In the genomic region with DNA sequence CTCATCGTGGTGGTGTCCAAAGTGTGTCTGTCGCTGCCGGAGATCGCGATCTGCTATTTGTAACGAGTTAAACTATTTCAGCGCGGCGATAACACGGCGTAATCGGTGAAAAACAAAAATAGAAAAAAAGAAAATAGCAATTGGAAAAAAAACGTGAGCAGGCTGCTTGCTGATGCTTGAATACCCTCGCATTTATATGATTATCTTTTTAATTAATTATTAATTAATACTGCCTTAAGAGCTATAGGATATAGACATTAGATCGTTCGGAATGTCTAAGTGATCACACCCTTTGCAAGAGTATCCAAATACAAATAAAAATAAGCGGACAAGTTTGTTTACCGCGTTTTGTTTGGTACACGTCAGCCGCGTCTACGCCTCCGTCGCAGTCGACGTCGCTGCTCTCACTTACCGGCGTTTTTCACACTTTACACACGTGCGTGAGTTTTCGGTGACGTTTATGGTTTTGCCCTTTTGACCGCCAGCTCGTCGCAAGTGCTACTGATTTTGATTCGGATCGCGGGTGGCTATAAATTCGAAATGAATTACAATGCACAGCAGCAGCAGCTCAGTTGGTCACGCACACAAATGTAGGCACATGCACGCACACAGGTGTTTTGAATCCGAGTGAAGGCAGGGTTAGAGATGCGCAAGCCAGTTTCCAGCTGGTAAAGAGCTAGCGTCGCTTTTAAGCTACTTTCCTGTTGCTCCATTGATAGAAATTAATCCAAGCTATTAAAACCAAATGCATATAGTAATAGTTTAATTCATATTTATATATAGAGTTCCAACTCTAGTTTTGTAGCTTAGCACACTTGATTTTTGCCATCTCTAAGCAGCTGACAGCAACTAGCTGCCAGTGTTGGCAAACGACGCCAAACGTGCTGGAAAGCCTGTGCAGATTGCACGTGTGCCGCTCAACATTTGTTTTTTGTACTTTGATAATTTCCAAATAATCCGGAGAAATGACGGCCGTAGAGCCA, we compare ENCODE assay signal across 5 fruit fly cellular contexts.
A peak's percentile ranks its signal among the peaks of the same experiment; 100 is the strongest.
TF ChIP-seq lines count a peak whose summit lies in the region.

A gene (minus strand): TSS at position 861 of the 983 bp plus-strand sequence.
A gene (plus strand): TSS at position 873 of the 983 bp plus-strand sequence.

TF ChIP-seq in whole organism, adult, 20 proteins besides CTCF, POLR2A, EP300 and RAD21 (continued from another document):
- TF ChIP-seq Mnt (GFP tag; optimal IDR thresholded peaks at IDR 0.05; lab: Kevin White, UChicago): peak; percentile 99
- peak; percentile 31 for TF ChIP-seq cic (GFP tag; optimal IDR thresholded peaks at IDR 0.05; lab: Kevin White, UChicago)
- TF ChIP-seq tj (GFP tag; optimal IDR thresholded peaks at IDR 0.05; lab: Kevin White, UChicago): peak; percentile 78
- TF ChIP-seq CG5204 (GFP tag; optimal IDR thresholded peaks at IDR 0.05; lab: Kevin White, UChicago): peak; percentile 85
- TF ChIP-seq Clk (GFP tag; optimal IDR thresholded peaks at IDR 0.05; lab: Kevin White, UChicago): peak; percentile 75

TF ChIP-seq in whole organism, embryonic, 481 proteins besides CTCF, POLR2A, EP300 and RAD21 (continued from another document and continues in another):
- TF ChIP-seq disco-r (GFP tag; optimal IDR thresholded peaks at IDR 0.05; lab: Kevin White, UChicago): peak; percentile 58
- peak; percentile 83 for TF ChIP-seq ewg (GFP tag; optimal IDR thresholded peaks at IDR 0.05; lab: Kevin White, UChicago)
- peak; percentile 90 for TF ChIP-seq Fer1 (GFP tag; optimal IDR thresholded peaks at IDR 0.05; lab: Kevin White, UChicago)
- TF ChIP-seq CG10366 (GFP tag; IDR thresholded peaks at IDR 0.05; lab: Robert Waterston, UW): peak; percentile 94
- peak; percentile 57 for TF ChIP-seq nerfin-2 (GFP tag; IDR thresholded peaks at IDR 0.05; lab: Robert Waterston, UW; ENCODE audit: partially characterized antibody)
- TF ChIP-seq row (GFP tag; IDR thresholded peaks at IDR 0.05; lab: Robert Waterston, UW): peak; percentile 97
- peak; percentile 83 for TF ChIP-seq CG3065 (GFP tag; optimal IDR thresholded peaks at IDR 0.05; lab: Kevin White, UChicago)
- peak; percentile 79 for TF ChIP-seq fd3F (GFP tag; optimal IDR thresholded peaks at IDR 0.05; lab: Kevin White, UChicago)
- peak; percentile 84 for TF ChIP-seq CG15269 (tag; optimal IDR thresholded peaks at IDR 0.05; lab: Kevin White, UChicago)
- peak; percentile 47 for TF ChIP-seq CG10431 (GFP tag; optimal IDR thresholded peaks at IDR 0.05; lab: Kevin White, UChicago)
- peak; percentile 89 for TF ChIP-seq Dip3 (GFP tag; optimal IDR thresholded peaks at IDR 0.05; lab: Kevin White, UChicago)
- TF ChIP-seq Spps (tag; optimal IDR thresholded peaks at IDR 0.05; lab: Kevin White, UChicago): peak; percentile 71
- peak; percentile 63 for TF ChIP-seq CG11398 (GFP tag; optimal IDR thresholded peaks at IDR 0.05; lab: Kevin White, UChicago)
- peak; percentile 90 for TF ChIP-seq CG5245 (GFP tag; optimal IDR thresholded peaks at IDR 0.05; lab: Kevin White, UChicago)
- TF ChIP-seq Sin3A (optimal IDR thresholded peaks at IDR 0.05; lab: Kevin White, UChicago): peak; percentile 84
- TF ChIP-seq pfk (GFP tag; optimal IDR thresholded peaks at IDR 0.05; lab: Kevin White, UChicago): peak; percentile 36
- peak; percentile 64 for TF ChIP-seq BtbVII (GFP tag; optimal IDR thresholded peaks at IDR 0.05; lab: Kevin White, UChicago)
- no peak for TF ChIP-seq fru (optimal IDR thresholded peaks at IDR 0.05; lab: Kevin White, UChicago)
- TF ChIP-seq gsb (GFP tag; IDR thresholded peaks at IDR 0.05; lab: Robert Waterston, UW): peak; percentile 86
- peak; percentile 88 for TF ChIP-seq YL-1 (GFP tag; optimal IDR thresholded peaks at IDR 0.05; lab: Kevin White, UChicago)
- peak; percentile 87 for TF ChIP-seq Sry-δ (GFP tag; optimal IDR thresholded peaks at IDR 0.05; lab: Kevin White, UChicago)
- TF ChIP-seq CG12769 (tag; optimal IDR thresholded peaks at IDR 0.05; lab: Kevin White, UChicago): peak; percentile 84
- peak; percentile 83 for TF ChIP-seq CG12104 (GFP tag; optimal IDR thresholded peaks at IDR 0.05; lab: Kevin White, UChicago)
- peak; percentile 89 for TF ChIP-seq unpg (GFP tag; optimal IDR thresholded peaks at IDR 0.05; lab: Kevin White, UChicago)
- TF ChIP-seq CHES-1-like (GFP tag; optimal IDR thresholded peaks at IDR 0.05; lab: Kevin White, UChicago): peak; percentile 72
- TF ChIP-seq CG30403 (GFP tag; optimal IDR thresholded peaks at IDR 0.05; lab: Kevin White, UChicago): peak; percentile 95
- TF ChIP-seq grau (tag; optimal IDR thresholded peaks at IDR 0.05; lab: Kevin White, UChicago): peak; percentile 89
- TF ChIP-seq stc (GFP tag; IDR thresholded peaks at IDR 0.05; lab: Robert Waterston, UW): peak; percentile 81

TF ChIP-seq in whole organism, prepupa, 60 proteins besides CTCF, POLR2A, EP300 and RAD21 (continued from another document and continues in another):
- peak; percentile 84 for TF ChIP-seq Sox15 (GFP tag; optimal IDR thresholded peaks at IDR 0.05; lab: Kevin White, UChicago)
- TF ChIP-seq CG4318 (GFP tag; optimal IDR thresholded peaks at IDR 0.05; lab: Kevin White, UChicago): peak; percentile 81
- TF ChIP-seq CG3032 (tag; optimal IDR thresholded peaks at IDR 0.05; lab: Kevin White, UChicago): peak; percentile 87
- TF ChIP-seq CG16779 (tag; optimal IDR thresholded peaks at IDR 0.05; lab: Kevin White, UChicago): no peak
- TF ChIP-seq pdm3 (GFP tag; optimal IDR thresholded peaks at IDR 0.05; lab: Kevin White, UChicago): peak; percentile 90
- no peak for TF ChIP-seq vri (GFP tag; optimal IDR thresholded peaks at IDR 0.05; lab: Kevin White, UChicago)
- TF ChIP-seq CG6854 (GFP tag; optimal IDR thresholded peaks at IDR 0.05; lab: Kevin White, UChicago): no peak
- peak; percentile 92 for TF ChIP-seq CG10631 (GFP tag; optimal IDR thresholded peaks at IDR 0.05; lab: Kevin White, UChicago)
- TF ChIP-seq CG11902 (GFP tag; optimal IDR thresholded peaks at IDR 0.05; lab: Kevin White, UChicago): peak; percentile 82
- TF ChIP-seq CG8119 (GFP tag; IDR thresholded peaks at IDR 0.05; lab: Robert Waterston, UW): peak; percentile 75
- TF ChIP-seq dsx (GFP tag; optimal IDR thresholded peaks at IDR 0.05; lab: Kevin White, UChicago; ENCODE audit: poor library complexity, severe bottlenecking): no peak
- peak; percentile 84 for TF ChIP-seq Eip75B (GFP tag; optimal IDR thresholded peaks at IDR 0.05; lab: Kevin White, UChicago)
- TF ChIP-seq spab (GFP tag; optimal IDR thresholded peaks at IDR 0.05; lab: Kevin White, UChicago): peak; percentile 60
- TF ChIP-seq CG34406 (GFP tag; optimal IDR thresholded peaks at IDR 0.05; lab: Kevin White, UChicago): peak; percentile 83
- peak; percentile 91 for TF ChIP-seq CG3919 (GFP tag; optimal IDR thresholded peaks at IDR 0.05; lab: Kevin White, UChicago)
- TF ChIP-seq fd59A (GFP tag; optimal IDR thresholded peaks at IDR 0.05; lab: Kevin White, UChicago): peak; percentile 80
- peak; percentile 78 for TF ChIP-seq Eip78C (GFP tag; lab: Kevin White, UChicago)
- TF ChIP-seq CG6792 (GFP tag; optimal IDR thresholded peaks at IDR 0.05; lab: Kevin White, UChicago): peak; percentile 88
- TF ChIP-seq CG6163 (GFP tag; IDR thresholded peaks at IDR 0.05; lab: Robert Waterston, UW): peak; percentile 94
- TF ChIP-seq CG1621 (tag; optimal IDR thresholded peaks at IDR 0.05; lab: Kevin White, UChicago): peak; percentile 74
- peak; percentile 90 for TF ChIP-seq Hr39 (GFP tag; optimal IDR thresholded peaks at IDR 0.05; lab: Kevin White, UChicago)
- TF ChIP-seq acj6 (GFP tag; optimal IDR thresholded peaks at IDR 0.05; lab: Kevin White, UChicago): peak; percentile 92
- peak; percentile 40 to 41 for TF ChIP-seq ss (GFP tag; optimal IDR thresholded peaks at IDR 0.05; lab: Kevin White, UChicago)
- TF ChIP-seq salr (GFP tag; optimal IDR thresholded peaks at IDR 0.05; lab: Kevin White, UChicago): peak; percentile 67 to 77
- TF ChIP-seq CG11762 (GFP tag; optimal IDR thresholded peaks at IDR 0.05; lab: Kevin White, UChicago; ENCODE audit: insufficient read depth): peak; percentile 82
- TF ChIP-seq Hr4 (GFP tag; optimal IDR thresholded peaks at IDR 0.05; lab: Kevin White, UChicago): peak; percentile 86
- peak; percentile 63 for TF ChIP-seq Blimp-1 (GFP tag; optimal IDR thresholded peaks at IDR 0.05; lab: Kevin White, UChicago)
- TF ChIP-seq Lpt (GFP tag; optimal IDR thresholded peaks at IDR 0.05; lab: Kevin White, UChicago): peak; percentile 78
- TF ChIP-seq fkh (GFP tag; optimal IDR thresholded peaks at IDR 0.05; lab: Kevin White, UChicago): peak; percentile 92

TF ChIP-seq in whole organism, pupa, 21 proteins besides CTCF, POLR2A, EP300 and RAD21 (continued from another document):
- TF ChIP-seq CG15710 (tag; optimal IDR thresholded peaks at IDR 0.05; lab: Kevin White, UChicago) (peak; percentile 85), CG34367 (tag; optimal IDR thresholded peaks at IDR 0.05; lab: Kevin White, UChicago) (peak; percentile 73), CG13204 (GFP tag; optimal IDR thresholded peaks at IDR 0.05; lab: Kevin White, UChicago) (no peak)
TF ChIP-seq in whole organism, pupa: peak in this region for 18.

TF ChIP-seq in whole organism, wandering third instar larva, 38 proteins besides CTCF, POLR2A, EP300 and RAD21 (continued from another document):
- TF ChIP-seq Hnf4 (GFP tag; optimal IDR thresholded peaks at IDR 0.05; lab: Kevin White, UChicago): peak; percentile 92
- TF ChIP-seq HLH106 (tag; optimal IDR thresholded peaks at IDR 0.05; lab: Kevin White, UChicago): peak; percentile 93
- TF ChIP-seq foxo (GFP tag; optimal IDR thresholded peaks at IDR 0.05; lab: Kevin White, UChicago): peak in 1 of 2 experiments; percentile 96
- no peak for TF ChIP-seq Abd-B (GFP tag; optimal IDR thresholded peaks at IDR 0.05; lab: Kevin White, UChicago)
- TF ChIP-seq tai (GFP tag; optimal IDR thresholded peaks at IDR 0.05; lab: Kevin White, UChicago): no peak
- TF ChIP-seq CG32264 (GFP tag; optimal IDR thresholded peaks at IDR 0.05; lab: Kevin White, UChicago): peak; percentile 42
- peak; percentile 94 for TF ChIP-seq fru (GFP tag; optimal IDR thresholded peaks at IDR 0.05; lab: Kevin White, UChicago)
- TF ChIP-seq Dif (GFP tag; optimal IDR thresholded peaks at IDR 0.05; lab: Kevin White, UChicago; ENCODE audit: partially characterized antibody): no peak
- TF ChIP-seq Rel (GFP tag; optimal IDR thresholded peaks at IDR 0.05; lab: Kevin White, UChicago): no peak
- TF ChIP-seq Rel (tag; optimal IDR thresholded peaks at IDR 0.05; lab: Kevin White, UChicago): peak; percentile 70
- TF ChIP-seq Jra (GFP tag; optimal IDR thresholded peaks at IDR 0.05; lab: Kevin White, UChicago): peak; percentile 86
- peak; percentile 88 for TF ChIP-seq Myc (optimal IDR thresholded peaks at IDR 0.05; lab: Kevin White, UChicago)
- no peak for TF ChIP-seq Dfd (GFP tag; optimal IDR thresholded peaks at IDR 0.05; lab: Kevin White, UChicago)
- TF ChIP-seq sv (GFP tag; optimal IDR thresholded peaks at IDR 0.05; lab: Kevin White, UChicago): peak; percentile 93
- peak; percentile 89 for TF ChIP-seq psq (GFP tag; optimal IDR thresholded peaks at IDR 0.05; lab: Kevin White, UChicago)
- no peak for TF ChIP-seq dl (GFP tag; optimal IDR thresholded peaks at IDR 0.05; lab: Kevin White, UChicago; ENCODE audit: insufficient read depth in 1 of 2, partially characterized antibody in 2 of 2)
- TF ChIP-seq dsf (GFP tag; optimal IDR thresholded peaks at IDR 0.05; lab: Kevin White, UChicago; ENCODE audit: borderline replicate concordance): peak; percentile 81
- no peak for TF ChIP-seq brk (GFP tag; optimal IDR thresholded peaks at IDR 0.05; lab: Kevin White, UChicago)
- TF ChIP-seq Mio (GFP tag; optimal IDR thresholded peaks at IDR 0.05; lab: Kevin White, UChicago): no peak
